Fruit fly (Drosophila melanogaster) whole organism, pupa: ENCODE measurements around the gene eIF3l.

Source experiments
- CG12605 ChIP-seq: fragments of 200-800 bp; sonication (Bioruptor generic); IDR thresholded peaks from 2 replicates; pipeline ENCODE4 v1.3.6; 2022; ENCODE audit warnings: missing biosample characterization, missing genetic modification characterization
- CG14655 ChIP-seq: fragments of 200-800 bp; sonication (Bioruptor generic); optimal IDR thresholded peaks from 3 replicates; lab custom pipeline; 2017; ENCODE audit warnings: mild to moderate bottlenecking, missing biosample characterization, missing genetic modification reagents, missing genetic modification characterization
- CG17806 ChIP-seq: fragments of 200-800 bp; sonication (Bioruptor generic); optimal IDR thresholded peaks from 2 replicates; lab custom pipeline; 2018; ENCODE audit warnings: missing biosample characterization, mild to moderate bottlenecking, missing genetic modification characterization, moderate library complexity
- CG8159 ChIP-seq: fragments of 200-800 bp; sonication (Bioruptor generic); optimal IDR thresholded peaks from 3 replicates; lab custom pipeline; 2018; ENCODE audit warnings: missing biosample characterization, mild to moderate bottlenecking, missing genetic modification characterization, moderate library complexity
- D1 ChIP-seq: fragments of 200-800 bp; sonication (Bioruptor generic); optimal IDR thresholded peaks from 2 replicates; lab custom pipeline; 2018; ENCODE audit warnings: missing biosample characterization, mild to moderate bottlenecking, missing genetic modification characterization, moderate library complexity
- Pif1B ChIP-seq: fragments of 200-800 bp; sonication (Bioruptor generic); optimal IDR thresholded peaks from 3 replicates; lab custom pipeline; 2016; ENCODE audit warnings: missing biosample characterization, missing genetic modification characterization
- Snoo ChIP-seq: fragments of 200-800 bp; sonication (Bioruptor generic); optimal IDR thresholded peaks from 3 replicates; lab custom pipeline; 2017; ENCODE audit warnings: missing biosample characterization, mild to moderate bottlenecking, missing genetic modification characterization, inconsistent platforms
- fd96Ca ChIP-seq: fragments of 200-800 bp; sonication (Bioruptor generic); IDR thresholded peaks from 3 replicates; pipeline ENCODE4 v1.3.6; 2022; ENCODE audit warnings: missing biosample characterization, missing genetic modification characterization
- gl ChIP-seq: fragments of 200-800 bp; sonication (Bioruptor generic); optimal IDR thresholded peaks from 2 replicates; lab custom pipeline; 2018; ENCODE audit warnings: missing biosample characterization, mild to moderate bottlenecking, missing genetic modification characterization

- no peak for TF ChIP-seq CG14655
- no peak for TF ChIP-seq fd96Ca
- no peak for TF ChIP-seq D1 (tag; lab: Kevin White, UChicago)
- no peak for TF ChIP-seq Snoo
- TF ChIP-seq Pif1B (GFP tag; lab: Kevin White, UChicago): no peak
- TF ChIP-seq CG8159 (tag; lab: Kevin White, UChicago): no peak
- no peak for TF ChIP-seq gl (tag; lab: Kevin White, UChicago)
- TF ChIP-seq CG12605 (GFP tag; lab: Robert Waterston, UW): no peak
- TF ChIP-seq CG17806 (tag; lab: Kevin White, UChicago): no peak
These were observed 16.8 kb downstream of the eIF3l start, which contains the start of gene Lsp2 for dm6 chr3L:12129111-12129510.
